Worm (Caenorhabditis elegans) whole organism, mixed stage, embryonic: ENCODE data around the gene prk-1.

Source experiments
- hlh-1 ChIP-seq: fragments of 150-350 bp; optimal IDR thresholded peaks from 2 replicates; lab custom pipeline; 2014; ENCODE audit warnings: missing biosample characterization, missing genetic modification reagents, missing genetic modification characterization
- nhr-12 ChIP-seq: fragments of 150-350 bp; optimal IDR thresholded peaks from 2 replicates; lab custom pipeline; 2014; ENCODE audit warnings: missing biosample characterization, missing genetic modification characterization
- nhr-237 ChIP-seq: fragments of 150-350 bp; optimal IDR thresholded peaks from 2 replicates; lab custom pipeline; 2014; ENCODE audit warnings: missing biosample characterization, missing genetic modification characterization
- nhr-28 ChIP-seq: fragments of 150-350 bp; optimal IDR thresholded peaks from 2 replicates; lab custom pipeline; 2014; ENCODE audit warnings: missing biosample characterization, missing genetic modification characterization
- pha-4 ChIP-seq: fragments of 150-350 bp; optimal IDR thresholded peaks from 2 replicates; lab custom pipeline; 2018; ENCODE audit warnings: missing biosample characterization, missing genetic modification reagents, missing genetic modification characterization
- snpc-4 ChIP-seq: fragments of 150-350 bp; optimal IDR thresholded peaks from 2 replicates; lab custom pipeline; 2014; ENCODE audit warnings: missing biosample characterization, missing genetic modification characterization
- unc-120 ChIP-seq: sonication (generic microtip); optimal IDR thresholded peaks from 2 replicates; lab custom pipeline; 2017; ENCODE audit warnings: missing genetic modification characterization, missing compliant biosample characterization; ENCODE audit not compliant: poor library complexity, severe bottlenecking
- unc-39 ChIP-seq: fragments of 150-350 bp; optimal IDR thresholded peaks from 2 replicates; lab custom pipeline; 2014; ENCODE audit warnings: missing biosample characterization, missing genetic modification characterization
- unc-62 ChIP-seq: fragments of 150-350 bp; optimal IDR thresholded peaks from 2 replicates; lab custom pipeline; 2014; ENCODE audit warnings: missing biosample characterization, missing genetic modification reagents, missing genetic modification characterization

ce11 chrIII:6969781-6970342 is 20.1 kb upstream of the prk-1 start:
- TF ChIP-seq nhr-12 (tag; lab: Kevin White, UChicago) (no peak), snpc-4 (no peak), unc-39 (tag; lab: Kevin White, UChicago) (no peak), nhr-237 (no peak), unc-62 (GFP tag; lab: Kevin White, UChicago) (no peak), nhr-28 (tag; lab: Kevin White, UChicago) (no peak), hlh-1 (no peak), pha-4 (tag; lab: Kevin White, UChicago) (no peak), unc-120 (no peak)
